Worm (Caenorhabditis elegans): ENCODE data around the gene par-5.

Gene par-5

DNA sequence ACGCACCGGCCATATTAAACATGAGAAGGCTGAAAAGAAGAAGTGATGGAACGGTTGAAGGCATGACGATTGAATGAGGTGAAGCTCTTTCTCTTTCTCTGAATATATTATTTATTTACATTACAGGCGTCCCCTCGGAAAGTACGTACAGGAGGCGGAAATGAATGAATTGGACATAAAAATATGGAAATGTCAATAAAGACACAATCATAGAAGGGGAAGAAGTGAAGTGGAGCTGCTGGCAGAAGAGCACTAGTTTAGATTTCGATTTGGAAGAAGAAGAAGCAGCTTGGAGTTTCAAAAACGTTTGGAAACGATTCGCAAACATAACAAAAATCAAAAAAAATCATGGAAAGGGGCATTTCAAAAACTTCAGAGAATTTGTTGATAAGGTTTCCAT, 17.7 kb downstream of the par-5 start, which contains the start of gene H01G02.1:
TSS of gene H01G02.1 (minus strand) at position 101 of the 400 bp plus-strand sequence.
- TF ChIP-seq lin-39 (tag; optimal IDR thresholded peaks at IDR 0.05) (no peak), T20F7.1 (GFP tag; optimal IDR thresholded peaks at IDR 0.05) (no peak), skn-1 (tag; optimal IDR thresholded peaks at IDR 0.05) (no peak), gei-8 (GFP tag; optimal IDR thresholded peaks at IDR 0.05) (no peak), arid-1 (GFP tag; conservative IDR thresholded peaks at IDR 0.05) (no peak), pqm-1 (tag; optimal IDR thresholded peaks at IDR 0.05) (no peak), nhr-77 (tag; optimal IDR thresholded peaks at IDR 0.05) (no peak)

DNA sequence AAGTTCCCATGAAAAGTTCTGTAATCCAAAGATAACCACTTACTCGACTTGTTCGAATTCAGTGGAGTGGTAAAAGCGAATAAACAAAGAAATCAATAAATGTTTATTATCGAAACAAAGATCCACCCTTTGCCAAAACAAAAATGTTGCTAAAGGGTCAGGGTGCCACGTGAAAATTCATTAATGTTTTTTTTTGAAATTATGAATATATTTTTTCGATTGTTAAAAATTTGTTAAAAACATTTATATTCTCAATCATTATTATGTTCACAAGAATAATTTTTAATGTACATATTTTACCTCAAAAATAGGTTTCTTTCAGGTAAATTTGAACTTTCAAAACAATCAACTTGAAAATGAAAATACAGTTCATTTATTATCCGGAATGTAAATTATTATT, 18.7 kb downstream of the par-5 start, which contains the start of gene H01G02.4:
TSS of gene H01G02.4 (minus strand) at position 101 of the 400 bp plus-strand sequence.
- no peak for TF ChIP-seq aha-1 (tag)
- TF ChIP-seq zfp-3 (GFP tag; conservative IDR thresholded peaks at IDR 0.05), result no peak
- TF ChIP-seq sdz-12 (GFP tag; optimal IDR thresholded peaks at IDR 0.05), result no peak
- TF ChIP-seq lsy-2 (tag; optimal IDR thresholded peaks at IDR 0.05), result no peak
- no peak for TF ChIP-seq nhr-10 (tag; optimal IDR thresholded peaks at IDR 0.05)
- no peak for TF ChIP-seq nhr-48 (tag; optimal IDR thresholded peaks at IDR 0.05)
- TF ChIP-seq nhr-76 (tag; optimal IDR thresholded peaks at IDR 0.05), result no peak
- no peak for TF ChIP-seq skn-1 (tag; optimal IDR thresholded peaks at IDR 0.05)
- no peak for TF ChIP-seq R02D3.7 (tag; optimal IDR thresholded peaks at IDR 0.05)
- no peak for TF ChIP-seq T26A8.4 (GFP tag; IDR thresholded peaks at IDR 0.05)
- TF ChIP-seq ZK546.5 (tag; optimal IDR thresholded peaks at IDR 0.05), result no peak
- no peak for TF ChIP-seq set-16 (GFP tag; IDR thresholded peaks at IDR 0.05)
- no peak for TF ChIP-seq nhr-237 (tag; optimal IDR thresholded peaks at IDR 0.05)
- TF ChIP-seq D1046.2 (GFP tag; IDR thresholded peaks at IDR 0.05), result no peak
- no peak for TF ChIP-seq arid-1 (GFP tag; conservative IDR thresholded peaks at IDR 0.05)
- TF ChIP-seq mxl-3 (GFP tag; optimal IDR thresholded peaks at IDR 0.05), result no peak
- TF ChIP-seq Y75B8A.6 (GFP tag; IDR thresholded peaks at IDR 0.05), result no peak

- TF ChIP-seq saeg-2 (GFP tag; IDR thresholded peaks at IDR 0.05) (no peak), arid-1 (GFP tag; conservative IDR thresholded peaks at IDR 0.05) (no peak), php-3 (GFP tag; IDR thresholded peaks at IDR 0.05) (no peak)
Measured at ce11 chrIV:11801078-11801477, 20.6 kb downstream of the par-5 start, which contains the start of gene dyf-18. Gene dyf-18, minus strand, starts transcription at chrIV:11801178.

DNA sequence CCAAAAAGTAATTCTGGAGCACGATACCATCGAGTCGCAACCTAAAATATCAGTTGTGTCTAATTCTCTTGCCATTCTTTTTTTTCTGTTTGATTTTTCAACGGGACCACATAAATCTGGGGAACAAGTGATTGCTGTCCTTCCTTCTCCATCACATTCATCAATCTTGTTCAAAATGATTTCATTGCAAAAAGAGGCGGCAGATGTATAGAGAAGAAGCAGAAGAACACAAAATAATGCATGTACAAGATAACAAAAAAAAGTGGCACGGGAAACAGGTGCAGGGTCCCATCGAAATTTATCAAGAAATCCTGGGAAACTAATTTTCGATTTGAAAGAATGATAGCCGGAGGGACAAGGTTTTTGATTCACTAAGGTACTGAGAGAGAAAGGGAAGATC, 22.5 kb downstream of the par-5 start:
- TF ChIP-seq aha-1 (tag) (peak; percentile 61), unc-62 (GFP tag; optimal IDR thresholded peaks at IDR 0.05 in 1 of 2) (peak in 1 of 2 experiments; percentile 82), unc-62 (tag; optimal IDR thresholded peaks at IDR 0.05) (no peak), zag-1 (tag; optimal IDR thresholded peaks at IDR 0.05) (no peak), ceh-20 (GFP tag; IDR thresholded peaks at IDR 0.05) (peak; percentile 53; the same call in 1 of the 2 replicates)

- TF ChIP-seq fkh-10 (GFP tag; optimal IDR thresholded peaks at IDR 0.05) (peak; percentile 73), unc-62 (GFP tag; optimal IDR thresholded peaks at IDR 0.05 in 1 of 2) (peak in 1 of 2 experiments; percentile 65), unc-62 (tag; optimal IDR thresholded peaks at IDR 0.05) (no peak), php-3 (GFP tag; IDR thresholded peaks at IDR 0.05) (no peak), lin-29 (GFP tag; IDR thresholded peaks at IDR 0.05) (no peak), duxl-1 (tag; optimal IDR thresholded peaks at IDR 0.05; ENCODE audit: poor library complexity) (no peak), zfp-2 (tag; optimal IDR thresholded peaks at IDR 0.05) (no peak), lir-3 (tag; optimal IDR thresholded peaks at IDR 0.05) (no peak), nhr-102 (tag; optimal IDR thresholded peaks at IDR 0.05) (no peak)
Measured at ce11 chrIV:11796818-11797217, 24.9 kb downstream of the par-5 start.
